Fruit fly (Drosophila melanogaster): Measurements from ENCODE around the gene AIMP2.

- no peak for TF ChIP-seq ttk (optimal IDR thresholded peaks at IDR 0.05)
- TF ChIP-seq h (optimal IDR thresholded peaks at IDR 0.05), result no peak
- TF ChIP-seq insv (optimal IDR thresholded peaks at IDR 0.05), result no peak
- no peak for TF ChIP-seq psq (optimal IDR thresholded peaks at IDR 0.05)
- no peak for TF ChIP-seq Myc (optimal IDR thresholded peaks at IDR 0.05)
- TF ChIP-seq Sin3A (optimal IDR thresholded peaks at IDR 0.05), result no peak
Measured at dm6 chr3L:15543049-15543448, 40.4 kb upstream of the AIMP2 start.

Measured in Kc167 (cell line).